Fruit fly (Drosophila melanogaster): Measurements from ENCODE around the gene Vha26.
A peak's percentile ranks its signal among the peaks of the same experiment; 100 is the strongest.

Gene Vha26

dm6 chr3R:5547464-5547943 lies 44.1 kb upstream of the Vha26 start, which contains the start of gene CG2519 (continued):
- TF ChIP-seq zen (tag; optimal IDR thresholded peaks at IDR 0.05): no peak
- TF ChIP-seq hth (optimal IDR thresholded peaks at IDR 0.05): no peak
- peak; percentile 49 for TF ChIP-seq Chrac-16 (GFP tag; optimal IDR thresholded peaks at IDR 0.05)
- TF ChIP-seq D19B (GFP tag; optimal IDR thresholded peaks at IDR 0.05): no peak
- TF ChIP-seq CG30020 (tag; optimal IDR thresholded peaks at IDR 0.05): peak; percentile 79
- TF ChIP-seq dpn (GFP tag; optimal IDR thresholded peaks at IDR 0.05): peak; percentile 55 to 67
- peak; percentile 87 for TF ChIP-seq CG2116 (GFP tag; optimal IDR thresholded peaks at IDR 0.05)
- no peak for TF ChIP-seq Poxn (GFP tag; IDR thresholded peaks at IDR 0.05)
- TF ChIP-seq CG31365 (tag; optimal IDR thresholded peaks at IDR 0.05): no peak
- TF ChIP-seq CG33213 (GFP tag; optimal IDR thresholded peaks at IDR 0.05): peak; percentile 52
- TF ChIP-seq z (GFP tag; IDR thresholded peaks at IDR 0.05): 0 out of 3 replicates have a peak, but pooled peaks have one; percentile 17
- TF ChIP-seq tna (GFP tag; IDR thresholded peaks at IDR 0.05; ENCODE audit: partially characterized antibody): peak; percentile 90
- peak; percentile 62; the same call in 1 of the 2 replicates for TF ChIP-seq stc (GFP tag; IDR thresholded peaks at IDR 0.05)
- peak; percentile 29 for TF ChIP-seq CG15696 (tag; optimal IDR thresholded peaks at IDR 0.05)
- TF ChIP-seq CG4730 (GFP tag; IDR thresholded peaks at IDR 0.05): no peak; the same call in 1 of the 2 replicates
- TF ChIP-seq ap (GFP tag; IDR thresholded peaks at IDR 0.05): no peak
- no peak for TF ChIP-seq CG4360 (GFP tag; IDR thresholded peaks at IDR 0.05)
- TF ChIP-seq knrl (GFP tag; IDR thresholded peaks at IDR 0.05; ENCODE audit: partially characterized antibody): peak; percentile 95
- no peak for TF ChIP-seq en (GFP tag; optimal IDR thresholded peaks at IDR 0.05)
- TF ChIP-seq odd (GFP tag; optimal IDR thresholded peaks at IDR 0.05): no peak
- no peak for TF ChIP-seq schlank (tag; optimal IDR thresholded peaks at IDR 0.05)
- peak; percentile 24; the same call in 1 of the 3 replicates for TF ChIP-seq Mrtf (GFP tag; IDR thresholded peaks at IDR 0.05)
- peak; percentile 67 for TF ChIP-seq fu2 (GFP tag; optimal IDR thresholded peaks at IDR 0.05)
- peak; percentile 21 for TF ChIP-seq crc (GFP tag; optimal IDR thresholded peaks at IDR 0.05)
- TF ChIP-seq YL-1 (GFP tag; optimal IDR thresholded peaks at IDR 0.05): peak; percentile 93
- peak; percentile 98 for TF ChIP-seq cg (GFP tag; optimal IDR thresholded peaks at IDR 0.05)
- TF ChIP-seq CG11723 (GFP tag; optimal IDR thresholded peaks at IDR 0.05): no peak
- no peak for TF ChIP-seq NC2β (GFP tag; optimal IDR thresholded peaks at IDR 0.05)
- no peak for TF ChIP-seq CG12391 (tag; optimal IDR thresholded peaks at IDR 0.05)
- TF ChIP-seq fd3F (GFP tag; optimal IDR thresholded peaks at IDR 0.05): no peak
- no peak for TF ChIP-seq caup (GFP tag; optimal IDR thresholded peaks at IDR 0.05; ENCODE audit: severe bottlenecking)
- no peak for TF ChIP-seq CG9876 (GFP tag; optimal IDR thresholded peaks at IDR 0.05)
- peak; percentile 56 for TF ChIP-seq pb (GFP tag; optimal IDR thresholded peaks at IDR 0.05)
- TF ChIP-seq esg (GFP tag; conservative IDR thresholded peaks at IDR 0.05): 0 out of 2 replicates have a peak, but pooled peaks have one; percentile 18
- TF ChIP-seq CG10543 (GFP tag; optimal IDR thresholded peaks at IDR 0.05): peak; percentile 61
- TF ChIP-seq al (GFP tag; IDR thresholded peaks at IDR 0.05): peak; percentile 42; the same call in 1 of the 2 replicates
- peak; percentile 45; the same call in 1 of the 2 replicates for TF ChIP-seq CG7372 (GFP tag; IDR thresholded peaks at IDR 0.05)
- TF ChIP-seq CG3065 (GFP tag; optimal IDR thresholded peaks at IDR 0.05): no peak
- no peak for TF ChIP-seq CG11398 (GFP tag; optimal IDR thresholded peaks at IDR 0.05)
- TF ChIP-seq slbo (GFP tag; IDR thresholded peaks at IDR 0.05): peak; percentile 84
- TF ChIP-seq CG16815 (GFP tag; optimal IDR thresholded peaks at IDR 0.05): no peak
- TF ChIP-seq Nf-YC (tag; optimal IDR thresholded peaks at IDR 0.05): no peak
- TF ChIP-seq tap (tag; optimal IDR thresholded peaks at IDR 0.05): no peak
- peak; percentile 35 for TF ChIP-seq CG15479 (GFP tag; optimal IDR thresholded peaks at IDR 0.05)
- TF ChIP-seq Hmx (GFP tag; optimal IDR thresholded peaks at IDR 0.05): no peak
- TF ChIP-seq CG16813 (GFP tag; IDR thresholded peaks at IDR 0.05; ENCODE audit: partially characterized antibody): peak; percentile 95
- peak; percentile 42 for TF ChIP-seq CG12942 (GFP tag; optimal IDR thresholded peaks at IDR 0.05)
- TF ChIP-seq CG3163 (GFP tag; optimal IDR thresholded peaks at IDR 0.05): peak; percentile 41
- peak; percentile 35 for TF ChIP-seq eyg (GFP tag; optimal IDR thresholded peaks at IDR 0.05)
- TF ChIP-seq pan (optimal IDR thresholded peaks at IDR 0.05): no peak
- TF ChIP-seq pan (GFP tag; optimal IDR thresholded peaks at IDR 0.05 in 1 of 2, IDR thresholded peaks at IDR 0.05 in 1 of 2): peak in 1 of 2 experiments; percentile 51

All from whole organism, embryonic.